Worm (Caenorhabditis elegans): Measurements from ENCODE around the gene F25E5.8.

The F25E5.8 gene

DNA sequence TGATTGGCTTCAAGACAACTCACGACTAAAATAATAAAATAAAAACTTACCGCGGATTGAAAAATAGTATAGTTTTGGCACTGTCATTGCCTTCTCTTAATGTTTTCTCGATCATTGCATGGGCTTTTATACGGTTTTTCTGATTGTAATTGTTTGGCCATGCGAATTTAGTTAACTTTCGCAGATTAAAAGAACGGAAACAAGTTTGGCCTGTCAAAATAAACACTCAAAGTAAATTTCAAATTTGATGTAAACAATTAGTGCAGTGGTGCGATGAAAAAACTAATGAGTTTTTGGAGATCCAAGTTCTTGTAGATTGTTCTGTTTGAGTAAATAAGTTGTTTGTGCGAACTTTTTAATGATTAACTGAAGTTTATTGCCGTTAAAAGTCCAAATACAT is 36.5 kb upstream of the F25E5.8 start, which contains the start of gene gst-41:
Gene gst-41, minus strand, starts transcription at position 101 of the 400 bp plus-strand sequence.
- TF ChIP-seq ceh-62 (tag; optimal IDR thresholded peaks at IDR 0.05): no peak
- TF ChIP-seq F10B5.3 (tag; optimal IDR thresholded peaks at IDR 0.05): no peak
- no peak for TF ChIP-seq fkh-10 (GFP tag; optimal IDR thresholded peaks at IDR 0.05)
- no peak for TF ChIP-seq nhr-6 (tag; optimal IDR thresholded peaks at IDR 0.05)
- TF ChIP-seq dmd-6 (GFP tag; IDR thresholded peaks at IDR 0.05): no peak
- no peak for TF ChIP-seq zip-2 (tag; optimal IDR thresholded peaks at IDR 0.05)
- TF ChIP-seq mxl-3 (GFP tag; optimal IDR thresholded peaks at IDR 0.05): no peak
- no peak for TF ChIP-seq pqm-1 (tag; optimal IDR thresholded peaks at IDR 0.05)
- TF ChIP-seq ZK337.2 (GFP tag; IDR thresholded peaks at IDR 0.05): no peak
- no peak for TF ChIP-seq pha-4 (GFP tag; IDR thresholded peaks at IDR 0.05)
- no peak for TF ChIP-seq pha-4 (tag; optimal IDR thresholded peaks at IDR 0.05)
- TF ChIP-seq madf-9 (GFP tag; conservative IDR thresholded peaks at IDR 0.05): no peak
- no peak for TF ChIP-seq nhr-42 (GFP tag; IDR thresholded peaks at IDR 0.05)

DNA sequence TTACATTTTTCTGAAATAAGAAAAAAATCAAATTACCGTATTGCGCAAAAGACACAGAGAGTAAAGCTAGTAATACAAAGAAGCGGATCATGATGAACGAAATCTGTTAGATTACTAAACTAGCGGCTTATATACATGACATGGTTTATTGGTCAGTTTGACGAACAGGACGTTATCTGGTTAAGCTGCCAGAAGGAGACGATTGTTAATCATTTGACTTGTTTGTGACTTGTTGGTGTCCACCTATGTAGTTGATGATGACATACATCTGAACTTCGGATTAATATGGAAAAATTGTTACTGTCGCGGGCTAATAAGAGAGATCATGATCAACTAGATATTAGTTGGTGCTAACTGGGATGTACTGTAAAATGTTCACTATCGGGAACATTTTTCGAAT is 35.6 kb upstream of the F25E5.8 start, which contains the start of gene cnc-9:
Gene cnc-9, minus strand, starts transcription at position 101 of the 400 bp plus-strand sequence.
- TF ChIP-seq skn-1 (tag; optimal IDR thresholded peaks at IDR 0.05) (no peak), ceh-44 (GFP tag; IDR thresholded peaks at IDR 0.05) (no peak), zfp-3 (GFP tag; conservative IDR thresholded peaks at IDR 0.05) (no peak), Y48G9A.11 (GFP tag; IDR thresholded peaks at IDR 0.05) (no peak), vab-7 (GFP tag; IDR thresholded peaks at IDR 0.05) (no peak), duxl-1 (tag; optimal IDR thresholded peaks at IDR 0.05; ENCODE audit: poor library complexity) (no peak)

DNA sequence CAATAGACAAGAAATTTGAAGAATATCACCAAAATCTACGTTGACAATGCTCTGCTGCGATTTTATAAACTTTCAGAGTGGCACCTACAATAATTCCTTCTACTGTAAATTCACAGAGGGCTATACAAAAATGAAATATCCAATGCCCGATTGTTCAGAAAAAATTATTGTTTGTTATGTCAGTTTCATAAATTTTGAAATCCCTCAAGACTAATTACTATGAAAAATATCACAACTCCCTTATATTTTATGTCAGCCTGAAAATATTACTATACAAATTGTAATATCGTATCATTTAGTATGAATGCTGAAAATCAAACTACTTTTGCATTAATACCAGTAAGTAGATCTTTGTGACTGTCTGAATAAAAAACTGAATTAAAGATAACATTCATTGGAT is 35.1 kb upstream of the F25E5.8 start, which contains the start of gene srx-60:
Gene srx-60, plus strand, starts transcription at position 301 of the 400 bp plus-strand sequence.
- no peak for TF ChIP-seq pha-4 (GFP tag; IDR thresholded peaks at IDR 0.05)
- TF ChIP-seq pha-4 (tag; optimal IDR thresholded peaks at IDR 0.05): no peak
- TF ChIP-seq Y5F2A.4 (GFP tag; optimal IDR thresholded peaks at IDR 0.05): no peak
- no peak for TF ChIP-seq aly-2 (tag; optimal IDR thresholded peaks at IDR 0.05)
- no peak for TF ChIP-seq mxl-2 (GFP tag; conservative IDR thresholded peaks at IDR 0.05)
- no peak for TF ChIP-seq R02D3.7 (tag; optimal IDR thresholded peaks at IDR 0.05)
- no peak for TF ChIP-seq F44E2.7 (GFP tag; IDR thresholded peaks at IDR 0.05)
- TF ChIP-seq ceh-32 (tag; optimal IDR thresholded peaks at IDR 0.05; ENCODE audit: poor library complexity): no peak
- no peak for TF ChIP-seq unc-130 (GFP tag; optimal IDR thresholded peaks at IDR 0.05)
- no peak for TF ChIP-seq ama-1 (optimal IDR thresholded peaks at IDR 0.05)
- TF ChIP-seq egl-43 (GFP tag; IDR thresholded peaks at IDR 0.05): no peak
- no peak for TF ChIP-seq ceh-62 (tag; optimal IDR thresholded peaks at IDR 0.05)
- no peak for TF ChIP-seq spr-1 (tag; optimal IDR thresholded peaks at IDR 0.05)
- TF ChIP-seq ctbp-1 (GFP tag; IDR thresholded peaks at IDR 0.05): no peak
- TF ChIP-seq nhr-48 (tag; optimal IDR thresholded peaks at IDR 0.05): no peak
- no peak for TF ChIP-seq F49E8.2 (tag; optimal IDR thresholded peaks at IDR 0.05; ENCODE audit: borderline replicate concordance)
- TF ChIP-seq T20F7.1 (GFP tag; optimal IDR thresholded peaks at IDR 0.05): no peak
- TF ChIP-seq nhr-6 (tag; optimal IDR thresholded peaks at IDR 0.05): no peak
- TF ChIP-seq attf-4 (tag; optimal IDR thresholded peaks at IDR 0.05): no peak
- no peak for TF ChIP-seq vab-7 (GFP tag; IDR thresholded peaks at IDR 0.05)
- TF ChIP-seq madf-9 (GFP tag; conservative IDR thresholded peaks at IDR 0.05): no peak

DNA sequence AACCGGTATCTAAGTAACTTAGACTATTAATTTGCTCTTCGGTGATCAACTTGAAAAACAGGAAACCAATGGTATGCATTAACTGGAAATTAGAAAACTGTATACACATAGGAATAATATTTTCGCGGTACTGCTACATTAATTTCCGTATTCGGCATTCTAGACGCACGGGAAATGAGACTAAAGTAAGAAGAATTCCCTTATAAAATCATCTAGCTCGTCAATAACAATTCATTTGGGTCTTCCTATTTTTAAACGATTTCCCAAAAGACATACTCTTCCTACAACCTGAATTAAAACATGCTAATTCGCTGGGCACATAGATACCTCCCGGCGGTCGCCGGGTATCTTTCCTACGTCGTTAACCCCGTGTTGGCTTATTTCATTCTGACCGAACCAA is 33.4 kb upstream of the F25E5.8 start, which contains the start of gene srj-13:
Gene srj-13, plus strand, starts transcription at position 301 of the 400 bp plus-strand sequence.
- TF ChIP-seq nhr-6 (tag; optimal IDR thresholded peaks at IDR 0.05) (no peak), nhr-11 (tag; optimal IDR thresholded peaks at IDR 0.05) (no peak), ceh-44 (GFP tag; IDR thresholded peaks at IDR 0.05) (no peak), R02D3.7 (tag; optimal IDR thresholded peaks at IDR 0.05) (no peak), aha-1 (tag) (peak; percentile 32)
